Worm (Caenorhabditis elegans) whole organism, L3 larva: ENCODE data around the gene EEED8.4.

ENCODE experiments used
- R02D3.7 ChIP-seq: fragments of 150-350 bp; optimal IDR thresholded peaks from 2 replicates; lab custom pipeline; 2014; ENCODE audit warnings: missing biosample characterization, missing genetic modification characterization
- ZK546.5 ChIP-seq: sonication (generic microtip); optimal IDR thresholded peaks from 2 replicates; lab custom pipeline; 2017; ENCODE audit warnings: missing biosample characterization, missing genetic modification characterization
- ama-1 ChIP-seq: fragments of 150-350 bp; optimal IDR thresholded peaks from 2 replicates; lab custom pipeline; 2018
- ceh-16 ChIP-seq: sonication (generic microtip); optimal IDR thresholded peaks from 2 replicates; lab custom pipeline; 2017; ENCODE audit warnings: missing biosample characterization, missing genetic modification characterization
- ceh-28 ChIP-seq: fragments of 150-350 bp; optimal IDR thresholded peaks from 2 replicates; lab custom pipeline; 2014; ENCODE audit warnings: missing biosample characterization, missing genetic modification reagents, missing genetic modification characterization
- ceh-82 ChIP-seq: fragments of 150-350 bp; optimal IDR thresholded peaks from 2 replicates; lab custom pipeline; 2014; ENCODE audit warnings: missing biosample characterization, missing genetic modification characterization
- ceh-9 ChIP-seq: sonication (generic microtip); optimal IDR thresholded peaks from 2 replicates; lab custom pipeline; 2018; ENCODE audit warnings: missing biosample characterization, missing genetic modification characterization
- daf-12 ChIP-seq: fragments of 150-350 bp; optimal IDR thresholded peaks from 2 replicates; lab custom pipeline; 2014; ENCODE audit warnings: missing biosample characterization, missing genetic modification reagents, missing genetic modification characterization
- egl-27 ChIP-seq: sonication (generic microtip); optimal IDR thresholded peaks from 4 replicates; lab custom pipeline; 2017; ENCODE audit warnings: missing biosample characterization, missing genetic modification reagents, missing genetic modification characterization
- egl-5 ChIP-seq: fragments of 150-350 bp; optimal IDR thresholded peaks from 2 replicates; lab custom pipeline; 2017; ENCODE audit warnings: missing biosample characterization, missing genetic modification reagents, missing genetic modification characterization, inconsistent platforms
- elt-1 ChIP-seq: fragments of 150-350 bp; optimal IDR thresholded peaks from 2 replicates; lab custom pipeline; 2014; ENCODE audit warnings: missing biosample characterization, missing genetic modification characterization
- elt-2 ChIP-seq: sonication (generic microtip); optimal IDR thresholded peaks from 2 replicates; lab custom pipeline; 2016; ENCODE audit warnings: missing genetic modification reagents, mild to moderate bottlenecking, missing genetic modification characterization, missing compliant biosample characterization
- elt-3 ChIP-seq, 3 experiments: fragments of 150-350 bp in 1 of 3; sonication (generic microtip) in 2 of 3; optimal IDR thresholded peaks; 2 replicates in 2 of 3; 4 replicates in 1 of 3; lab custom pipeline; 2014 to 2017; ENCODE audit warnings: missing biosample characterization in 3 of 3, missing genetic modification characterization in 3 of 3
- fkh-10 ChIP-seq: sonication (generic microtip); optimal IDR thresholded peaks from 2 replicates; lab custom pipeline; 2017; ENCODE audit warnings: missing biosample characterization, missing genetic modification reagents, missing genetic modification characterization
- fkh-2 ChIP-seq: fragments of 150-350 bp; optimal IDR thresholded peaks from 2 replicates; lab custom pipeline; 2014; ENCODE audit warnings: missing biosample characterization, missing genetic modification reagents, missing genetic modification characterization
- fos-1 ChIP-seq: fragments of 150-350 bp; optimal IDR thresholded peaks from 2 replicates; lab custom pipeline; 2014; ENCODE audit warnings: missing biosample characterization, missing genetic modification characterization
- hmg-11 ChIP-seq: sonication (generic microtip); optimal IDR thresholded peaks from 2 replicates; lab custom pipeline; 2016; ENCODE audit warnings: missing genetic modification characterization, missing compliant biosample characterization
- jun-1 ChIP-seq: fragments of 150-350 bp; optimal IDR thresholded peaks from 2 replicates; lab custom pipeline; 2014; ENCODE audit warnings: missing biosample characterization, missing genetic modification reagents, missing genetic modification characterization
- lin-15B ChIP-seq: fragments of 150-350 bp; optimal IDR thresholded peaks from 2 replicates; lab custom pipeline; 2014; ENCODE audit warnings: missing biosample characterization, missing genetic modification characterization
- lin-39 ChIP-seq: fragments of 150-350 bp; optimal IDR thresholded peaks from 2 replicates; lab custom pipeline; 2018; ENCODE audit warnings: missing biosample characterization, missing genetic modification reagents, missing genetic modification characterization
- lsy-12 ChIP-seq: sonication (generic microtip); optimal IDR thresholded peaks from 2 replicates; lab custom pipeline; 2016; ENCODE audit warnings: mild to moderate bottlenecking, missing genetic modification characterization, missing compliant biosample characterization
- mdl-1 ChIP-seq: fragments of 150-350 bp; optimal IDR thresholded peaks from 2 replicates; lab custom pipeline; 2014; ENCODE audit warnings: missing biosample characterization, missing genetic modification characterization
- mml-1 ChIP-seq: fragments of 150-350 bp; sonication (generic microtip); optimal IDR thresholded peaks from 3 replicates; lab custom pipeline; 2014; ENCODE audit warnings: missing biosample characterization, missing genetic modification characterization
- nfya-1 ChIP-seq: sonication (generic microtip); optimal IDR thresholded peaks from 2 replicates; lab custom pipeline; 2017; ENCODE audit warnings: missing genetic modification characterization, mild to moderate bottlenecking, missing compliant biosample characterization, antibody characterized with exemption, moderate library complexity; ENCODE audit not compliant: insufficient read depth
- nhr-11 ChIP-seq: fragments of 150-350 bp; optimal IDR thresholded peaks from 2 replicates; lab custom pipeline; 2014; ENCODE audit warnings: missing biosample characterization, missing genetic modification characterization
- nhr-23 ChIP-seq: fragments of 150-350 bp; optimal IDR thresholded peaks from 2 replicates; lab custom pipeline; 2014; ENCODE audit warnings: missing biosample characterization, missing genetic modification reagents, missing genetic modification characterization
- nhr-237 ChIP-seq: fragments of 150-350 bp; optimal IDR thresholded peaks from 2 replicates; lab custom pipeline; 2014; ENCODE audit warnings: missing biosample characterization, missing genetic modification characterization
- nhr-25 ChIP-seq: sonication (generic microtip); optimal IDR thresholded peaks from 2 replicates; lab custom pipeline; 2017; ENCODE audit warnings: missing biosample characterization, missing genetic modification characterization
- nhr-43 ChIP-seq: sonication (generic microtip); optimal IDR thresholded peaks from 2 replicates; lab custom pipeline; 2016; ENCODE audit warnings: mild to moderate bottlenecking, missing genetic modification characterization, missing compliant biosample characterization; ENCODE audit not compliant: poor library complexity, severe bottlenecking
- nhr-67 ChIP-seq: fragments of 150-350 bp; optimal IDR thresholded peaks from 2 replicates; lab custom pipeline; 2014; ENCODE audit warnings: missing biosample characterization, missing genetic modification characterization
- nhr-76 ChIP-seq: fragments of 150-350 bp; sonication (generic microtip); optimal IDR thresholded peaks from 5 replicates; lab custom pipeline; 2014; ENCODE audit warnings: missing biosample characterization, missing genetic modification characterization
- nhr-77 ChIP-seq: fragments of 150-350 bp; optimal IDR thresholded peaks from 2 replicates; lab custom pipeline; 2014; ENCODE audit warnings: missing biosample characterization, missing genetic modification characterization
- pqm-1 ChIP-seq: fragments of 150-350 bp; optimal IDR thresholded peaks from 2 replicates; lab custom pipeline; 2017; ENCODE audit warnings: missing biosample characterization, missing genetic modification characterization, inconsistent platforms
- sea-2 ChIP-seq: fragments of 150-350 bp; sonication (generic microtip); optimal IDR thresholded peaks from 4 replicates; lab custom pipeline; 2014; ENCODE audit warnings: missing biosample characterization, missing genetic modification reagents, missing genetic modification characterization
- skn-1 ChIP-seq: fragments of 150-350 bp; optimal IDR thresholded peaks from 2 replicates; lab custom pipeline; 2014; ENCODE audit warnings: missing biosample characterization, missing genetic modification characterization
- snpc-4 ChIP-seq: fragments of 150-350 bp; optimal IDR thresholded peaks from 2 replicates; lab custom pipeline; 2014; ENCODE audit warnings: missing biosample characterization, missing genetic modification characterization
- tbx-2 ChIP-seq: sonication (generic microtip); optimal IDR thresholded peaks from 2 replicates; lab custom pipeline; 2016; ENCODE audit warnings: mild to moderate bottlenecking, missing genetic modification characterization, missing compliant biosample characterization
- unc-39 ChIP-seq: sonication (generic microtip); optimal IDR thresholded peaks from 4 replicates; lab custom pipeline; 2017; ENCODE audit warnings: missing biosample characterization, missing genetic modification characterization
- unc-62 ChIP-seq: fragments of 150-350 bp; sonication (generic microtip); optimal IDR thresholded peaks from 4 replicates; lab custom pipeline; 2014; ENCODE audit warnings: missing biosample characterization, missing genetic modification reagents, missing genetic modification characterization
- zag-1 ChIP-seq: fragments of 150-350 bp; optimal IDR thresholded peaks from 2 replicates; lab custom pipeline; 2014; ENCODE audit warnings: missing biosample characterization, missing genetic modification characterization
- ztf-4 ChIP-seq: fragments of 150-350 bp; optimal IDR thresholded peaks from 2 replicates; lab custom pipeline; 2014; ENCODE audit warnings: missing biosample characterization, missing genetic modification characterization

Gene EEED8.4

DNA sequence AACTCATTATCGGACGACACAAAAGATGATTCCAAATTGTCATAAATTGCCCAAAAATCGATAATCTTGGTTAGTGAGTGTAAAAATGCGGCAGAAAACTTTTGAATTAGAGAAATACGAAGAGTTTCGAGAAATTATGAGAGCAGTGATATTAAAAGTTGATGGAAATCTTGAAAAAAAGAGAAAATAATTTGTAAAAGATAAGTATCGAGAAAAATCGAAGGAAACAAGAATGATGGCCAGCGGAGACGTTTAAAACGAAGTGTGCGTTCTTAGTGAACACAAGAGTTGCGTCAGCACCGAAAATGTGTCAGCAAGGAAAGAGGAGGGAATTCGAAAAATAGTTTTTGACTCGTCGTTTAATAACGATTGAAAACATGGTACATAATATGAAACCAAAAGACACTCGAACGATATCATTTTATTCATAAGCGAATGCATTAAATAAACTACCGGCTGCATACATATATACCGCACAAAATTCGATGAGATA lies 19.2 kb upstream of the EEED8.4 start, which contains the start of gene ndx-6 (continued):
- TF ChIP-seq tbx-2: peak; percentile 66
- TF ChIP-seq ZK546.5 (tag; lab: Kevin White, UChicago): no peak
- TF ChIP-seq nhr-11: no peak
- no peak for TF ChIP-seq ceh-9
- TF ChIP-seq lsy-12 (tag; lab: Kevin White, UChicago): peak; percentile 26
- no peak for TF ChIP-seq elt-1 (tag; lab: Kevin White, UChicago)
- no peak for TF ChIP-seq mdl-1
- TF ChIP-seq ceh-82 (tag; lab: Kevin White, UChicago): peak; percentile 11
- no peak for TF ChIP-seq elt-3 (tag; optimal IDR thresholded peaks at IDR 0.05; lab: Kevin White, UChicago)
- peak; percentile 79 for TF ChIP-seq elt-2 (tag; lab: Kevin White, UChicago)
- TF ChIP-seq egl-27: no peak
- TF ChIP-seq ceh-16 (tag; lab: Kevin White, UChicago): no peak
- TF ChIP-seq nhr-23 (tag; lab: Kevin White, UChicago): peak; percentile 92
- no peak for TF ChIP-seq zag-1
- TF ChIP-seq fos-1 (tag; lab: Kevin White, UChicago): no peak
- TF ChIP-seq ama-1 (lab: Kevin White, UChicago): peak; percentile 73
- TF ChIP-seq nhr-77 (tag; lab: Kevin White, UChicago): no peak
- TF ChIP-seq mml-1 (tag; lab: Kevin White, UChicago): no peak
- no peak for TF ChIP-seq sea-2
- no peak for TF ChIP-seq unc-62
- no peak for TF ChIP-seq nhr-237 (tag; lab: Kevin White, UChicago)
- peak; percentile 75 for TF ChIP-seq snpc-4 (tag; lab: Kevin White, UChicago)
- no peak for TF ChIP-seq daf-12 (tag; lab: Kevin White, UChicago)
- peak; percentile 29 for TF ChIP-seq pqm-1 (tag; lab: Kevin White, UChicago)
- TF ChIP-seq egl-5: peak; percentile 64
- no peak for TF ChIP-seq unc-39 (tag; lab: Kevin White, UChicago)

- TF ChIP-seq nhr-25 (tag; lab: Kevin White, UChicago) (no peak), nhr-67 (no peak), nfya-1 (tag; lab: Kevin White, UChicago) (no peak), lin-15B (tag; lab: Kevin White, UChicago) (no peak), mdl-1 (no peak), skn-1 (tag; lab: Kevin White, UChicago) (no peak), hmg-11 (tag; lab: Kevin White, UChicago) (no peak), jun-1 (no peak), ceh-28 (tag; lab: Kevin White, UChicago) (no peak), lsy-12 (tag; lab: Kevin White, UChicago) (no peak), ceh-16 (tag; lab: Kevin White, UChicago) (no peak), ama-1 (lab: Kevin White, UChicago) (no peak), zag-1 (no peak), elt-3 (tag; optimal IDR thresholded peaks at IDR 0.05; lab: Kevin White, UChicago) (no peak), mml-1 (tag; lab: Kevin White, UChicago) (no peak), ztf-4 (tag; lab: Kevin White, UChicago) (no peak)
- TF ChIP-seq, all 47 proteins: peak for 0
Measured at ce11 chrII:5391447-5391846, 17.7 kb upstream of the EEED8.4 start.

DNA sequence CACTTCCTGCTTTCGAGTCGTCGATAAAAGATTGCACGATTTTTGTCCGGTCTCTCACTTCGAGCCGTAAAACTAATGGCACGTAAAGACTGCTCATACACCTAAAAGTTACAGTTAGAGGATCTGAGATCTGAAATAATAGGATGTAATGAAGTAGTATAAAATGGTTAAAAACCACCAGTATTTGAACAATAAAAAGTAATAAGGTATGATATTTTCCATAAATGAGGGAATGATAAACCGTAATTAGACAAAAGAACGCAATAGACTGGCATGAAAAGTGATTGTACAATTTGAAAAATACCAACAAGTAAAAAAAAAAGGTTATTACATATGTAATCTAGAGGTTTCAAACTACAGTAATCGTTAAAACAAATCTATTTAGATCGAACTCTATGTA lies 16.0 kb upstream of the EEED8.4 start, which contains the start of gene brap-2:
Gene brap-2 (minus strand): TSS at position 101 of the 400 bp plus-strand sequence.
- TF ChIP-seq ceh-9 (no peak), hmg-11 (tag; lab: Kevin White, UChicago) (no peak), nhr-67 (no peak), lin-15B (tag; lab: Kevin White, UChicago) (no peak), nhr-11 (no peak), nhr-23 (tag; lab: Kevin White, UChicago) (no peak), ZK546.5 (tag; lab: Kevin White, UChicago) (no peak), nhr-76 (tag; lab: Kevin White, UChicago) (no peak), fkh-10 (GFP tag; lab: Kevin White, UChicago) (no peak), ceh-28 (tag; lab: Kevin White, UChicago) (no peak), lin-39 (tag; lab: Kevin White, UChicago) (no peak), pqm-1 (tag; lab: Kevin White, UChicago) (no peak), nhr-43 (tag; lab: Kevin White, UChicago) (no peak), elt-2 (tag; lab: Kevin White, UChicago) (no peak), fkh-2 (tag; lab: Kevin White, UChicago) (no peak), R02D3.7 (tag; lab: Kevin White, UChicago) (no peak), fos-1 (tag; lab: Kevin White, UChicago) (no peak), mml-1 (tag; lab: Kevin White, UChicago) (no peak), ztf-4 (tag; lab: Kevin White, UChicago) (no peak)
